Worm (Caenorhabditis elegans) whole organism, L4/young adult: ENCODE results near the gene C07A12.2.

ENCODE experiments used
- W03F9.2 ChIP-seq: fragments of 150-350 bp; optimal IDR thresholded peaks from 2 replicates; lab custom pipeline; 2014; ENCODE audit warnings: missing biosample characterization, missing genetic modification characterization
- dao-5 ChIP-seq: sonication (generic microtip); optimal IDR thresholded peaks from 2 replicates; lab custom pipeline; 2016; ENCODE audit warnings: missing genotype, missing genetic modification characterization, moderate library complexity, missing compliant biosample characterization
- him-1 ChIP-seq: sonication (generic microtip); optimal IDR thresholded peaks from 2 replicates; lab custom pipeline; 2016; ENCODE audit warnings: missing genotype, missing genetic modification reagents, missing genetic modification characterization, missing compliant biosample characterization

C07A12.2 gene

DNA sequence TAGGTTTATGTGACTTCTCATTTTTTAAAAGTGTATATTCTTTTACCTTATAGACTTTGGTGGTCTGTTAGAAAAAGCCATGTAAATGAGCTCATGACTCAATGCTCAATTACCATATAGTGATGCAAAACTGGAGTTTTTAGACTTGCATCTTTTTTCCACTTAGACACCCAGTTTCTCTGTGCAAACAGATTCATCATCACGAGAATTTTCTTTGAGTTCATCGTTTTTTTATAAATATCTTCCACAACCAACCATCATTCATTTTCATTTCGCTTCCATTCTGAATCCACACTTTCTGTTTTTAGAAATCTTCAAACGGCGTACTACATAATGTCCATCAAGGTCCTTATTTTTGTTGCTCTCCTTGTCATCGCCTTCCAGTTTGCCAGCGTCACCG, at the start of gene C07A12.2:
Gene C07A12.2 (plus strand): TSS at position 301 of the 400 bp plus-strand sequence.
- no peak for TF ChIP-seq W03F9.2 (tag; lab: Kevin White, UChicago)
- TF ChIP-seq dao-5 (tag; lab: Kevin White, UChicago) = no peak
- no peak for TF ChIP-seq him-1

DNA sequence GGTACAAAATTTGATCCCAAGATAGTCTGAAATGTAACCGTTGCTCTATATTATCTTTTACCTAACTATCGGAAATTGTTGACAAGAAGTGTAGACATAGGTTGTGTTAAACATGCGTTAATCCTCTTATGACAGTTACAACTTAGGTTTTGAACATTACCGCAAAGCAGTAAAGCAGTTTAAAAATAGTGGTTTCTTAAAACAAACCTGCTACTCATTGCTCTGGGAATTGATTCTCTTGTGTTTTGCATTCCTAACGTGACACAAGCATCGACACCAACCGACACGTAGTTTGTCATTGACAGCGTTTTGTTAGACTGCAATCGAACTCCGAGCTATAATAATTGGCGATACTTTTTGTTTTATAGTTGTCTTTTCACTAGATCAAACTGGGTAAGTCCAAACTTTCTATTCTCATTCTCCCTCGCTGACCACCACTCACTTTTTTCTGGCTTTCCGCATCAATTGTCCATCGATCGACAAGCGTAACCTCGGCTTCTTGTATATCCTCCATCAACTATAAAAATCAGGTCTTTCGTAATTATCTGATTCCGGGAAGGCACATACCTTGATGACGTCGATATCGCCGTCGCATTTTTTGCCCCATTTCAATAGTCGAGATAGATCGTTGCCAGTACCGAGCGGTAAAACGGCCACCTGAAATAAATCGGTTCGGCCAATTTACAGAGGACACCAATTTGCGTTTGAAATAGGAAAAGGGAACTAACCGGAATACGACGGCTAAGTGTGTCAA, 48.7 kb upstream of the C07A12.2 start:
- no peak for TF ChIP-seq W03F9.2 (tag; lab: Kevin White, UChicago)
- no peak for TF ChIP-seq dao-5 (tag; lab: Kevin White, UChicago)

DNA sequence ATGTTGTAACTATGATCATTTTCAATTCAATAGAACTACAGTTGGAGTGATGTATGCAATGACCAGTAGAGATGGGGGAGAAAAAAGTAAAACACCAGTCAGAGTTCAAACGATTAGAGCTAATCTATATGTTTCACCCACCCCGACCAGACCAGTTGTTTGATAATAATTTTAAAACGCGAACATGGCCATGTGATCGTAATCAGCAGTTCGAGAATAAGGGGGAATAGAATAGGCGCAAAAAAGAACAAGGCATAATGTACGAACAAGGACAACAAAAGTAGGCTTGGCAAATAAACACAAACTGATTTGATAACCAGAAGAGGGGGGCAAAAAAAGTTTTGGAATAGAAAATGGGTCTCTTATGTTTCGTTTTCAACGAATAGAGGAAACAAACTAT, 46.6 kb upstream of the C07A12.2 start:
- TF ChIP-seq W03F9.2 (tag; lab: Kevin White, UChicago) (no peak), him-1 (no peak), dao-5 (tag; lab: Kevin White, UChicago) (no peak)

DNA sequence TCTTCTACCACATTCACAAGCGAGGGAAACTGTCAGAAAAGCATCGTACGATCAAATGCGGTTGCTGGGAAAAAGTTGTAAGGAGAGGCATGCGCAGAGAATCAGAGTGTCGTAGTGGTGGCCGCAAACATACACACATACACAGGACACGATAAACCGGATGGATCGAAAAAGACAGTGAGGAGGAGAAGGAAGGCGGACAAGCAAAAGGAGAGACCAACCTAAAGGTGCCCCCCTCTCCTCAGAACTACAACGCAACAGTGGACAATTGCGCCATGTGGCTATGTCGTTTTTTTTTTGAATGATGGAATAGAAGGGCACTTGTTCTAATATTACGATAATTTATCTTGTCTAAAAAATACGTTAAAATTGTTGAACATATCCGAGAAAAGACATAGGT, 46.2 kb upstream of the C07A12.2 start:
- no peak for TF ChIP-seq W03F9.2 (tag; lab: Kevin White, UChicago)
- no peak for TF ChIP-seq dao-5 (tag; lab: Kevin White, UChicago)
- no peak for TF ChIP-seq him-1

DNA sequence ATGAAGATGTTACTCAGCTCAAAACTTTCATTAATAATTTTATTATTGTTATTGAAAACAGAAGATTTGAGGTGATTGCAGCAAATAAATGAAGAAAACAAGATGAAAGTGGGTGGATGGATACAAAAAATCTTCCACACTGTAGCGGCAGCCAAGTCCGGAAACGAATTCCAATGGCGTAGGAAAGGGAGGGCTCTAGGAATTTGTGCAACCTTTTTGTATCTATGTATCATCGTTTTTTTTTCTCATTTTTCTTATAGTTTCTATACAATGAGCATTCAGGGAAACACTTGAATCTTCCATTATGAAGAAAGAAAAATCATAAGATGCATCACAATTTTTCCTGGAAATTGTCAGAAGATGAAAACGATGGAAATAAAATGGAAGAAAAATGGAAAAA, 44.1 kb upstream of the C07A12.2 start:
- TF ChIP-seq W03F9.2 (tag; lab: Kevin White, UChicago) (no peak), him-1 (no peak), dao-5 (tag; lab: Kevin White, UChicago) (no peak)

DNA sequence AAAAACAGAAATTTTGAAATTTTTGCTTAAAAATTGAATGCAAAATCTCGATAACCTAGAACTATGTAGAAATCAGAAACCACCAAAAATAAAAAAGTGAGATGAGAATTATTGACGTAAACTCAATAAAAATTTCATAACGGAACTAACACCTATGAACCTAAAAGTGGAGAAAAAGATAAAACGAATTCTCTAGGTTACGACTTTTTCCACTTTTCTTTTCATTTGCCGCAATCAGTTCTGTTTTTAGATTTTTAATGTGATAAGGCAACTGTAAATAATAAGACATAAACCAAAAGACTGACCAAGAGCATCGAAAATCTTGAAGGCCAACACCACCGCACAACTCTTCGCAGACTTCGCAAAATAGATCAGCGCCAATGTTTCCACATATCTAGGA, 42.6 kb upstream of the C07A12.2 start:
- no peak for TF ChIP-seq dao-5 (tag; lab: Kevin White, UChicago)
- TF ChIP-seq him-1 = no peak
- TF ChIP-seq W03F9.2 (tag; lab: Kevin White, UChicago) = no peak

DNA sequence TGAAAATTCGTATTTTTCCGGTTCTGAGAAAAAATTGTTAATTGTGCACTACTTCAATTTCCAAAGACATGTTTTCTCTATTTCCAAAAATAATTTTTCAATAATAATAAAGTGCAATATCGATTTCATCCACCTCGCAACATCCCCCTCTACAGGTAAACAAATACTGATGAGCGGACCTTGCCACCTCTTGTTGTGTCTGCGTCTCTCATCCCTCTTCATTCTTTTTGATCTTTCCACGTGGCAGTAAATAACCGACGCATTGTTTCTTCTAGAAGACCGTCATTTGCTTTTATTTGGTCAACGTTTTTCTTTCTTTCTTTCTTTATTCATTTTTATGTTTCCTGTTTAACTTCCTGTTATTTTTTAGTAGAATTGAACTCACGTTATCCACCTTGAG, 41.4 kb upstream of the C07A12.2 start:
- TF ChIP-seq him-1 (no peak), W03F9.2 (tag; lab: Kevin White, UChicago) (no peak), dao-5 (tag; lab: Kevin White, UChicago) (no peak)

DNA sequence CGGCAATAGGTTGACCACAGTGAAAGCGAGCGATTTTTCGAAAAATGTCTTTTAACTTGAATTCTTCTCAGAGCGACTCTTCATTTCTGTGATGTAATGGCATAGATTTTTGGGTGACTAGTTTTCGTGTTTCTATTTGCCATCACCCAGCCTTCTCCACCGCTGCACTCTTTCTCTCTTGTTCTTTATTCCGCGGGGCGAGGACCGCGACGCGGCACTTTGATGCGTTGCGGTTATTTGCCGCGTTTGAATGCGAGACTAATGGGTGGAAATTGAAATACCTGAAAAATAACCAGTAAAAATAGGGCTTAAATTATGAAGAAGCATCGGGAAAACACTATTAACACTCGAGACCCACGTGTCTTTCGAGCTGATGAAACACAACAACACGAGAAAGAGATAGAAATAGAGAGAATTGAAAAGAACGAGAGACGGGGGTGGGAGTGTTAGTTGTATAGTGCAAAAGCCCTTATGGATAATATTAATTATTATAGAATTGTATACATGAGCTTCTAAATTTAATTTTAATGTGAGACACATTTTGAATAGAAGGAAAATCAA, 40.5 kb upstream of the C07A12.2 start, which contains the start of gene dgk-2:
Gene dgk-2 (minus strand): TSS at position 281 of the 561 bp plus-strand sequence.
- TF ChIP-seq W03F9.2 (tag; lab: Kevin White, UChicago) = no peak
- no peak for TF ChIP-seq him-1
- TF ChIP-seq dao-5 (tag; lab: Kevin White, UChicago) = no peak

DNA sequence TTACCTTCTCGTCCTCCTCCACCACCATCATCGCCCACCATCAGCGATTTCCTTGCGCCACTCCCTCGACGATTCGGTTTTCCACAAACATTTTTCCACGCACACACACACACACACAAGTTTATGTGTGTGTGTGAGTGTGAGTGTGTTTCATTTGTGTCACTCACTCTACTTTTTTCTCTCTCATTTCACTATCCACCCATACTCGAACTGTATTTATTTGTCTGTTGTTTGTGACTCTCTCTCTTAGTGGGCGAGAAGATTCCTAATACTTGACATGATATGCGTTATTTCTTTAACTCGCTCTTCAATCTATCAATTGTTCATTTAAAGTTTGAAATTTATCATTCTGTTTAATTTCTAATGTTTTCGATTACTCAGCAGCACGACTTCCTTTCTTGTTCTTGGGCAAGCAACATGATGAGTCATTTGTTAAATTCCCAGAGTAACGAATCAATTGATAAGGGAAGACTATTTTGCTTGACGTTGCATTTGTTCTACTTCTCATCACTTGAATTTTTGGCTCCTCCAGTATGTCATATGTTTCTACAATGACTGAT, 37.4 kb upstream of the C07A12.2 start:
- TF ChIP-seq W03F9.2 (tag; lab: Kevin White, UChicago) = no peak
- TF ChIP-seq him-1 = no peak
- no peak for TF ChIP-seq dao-5 (tag; lab: Kevin White, UChicago)

DNA sequence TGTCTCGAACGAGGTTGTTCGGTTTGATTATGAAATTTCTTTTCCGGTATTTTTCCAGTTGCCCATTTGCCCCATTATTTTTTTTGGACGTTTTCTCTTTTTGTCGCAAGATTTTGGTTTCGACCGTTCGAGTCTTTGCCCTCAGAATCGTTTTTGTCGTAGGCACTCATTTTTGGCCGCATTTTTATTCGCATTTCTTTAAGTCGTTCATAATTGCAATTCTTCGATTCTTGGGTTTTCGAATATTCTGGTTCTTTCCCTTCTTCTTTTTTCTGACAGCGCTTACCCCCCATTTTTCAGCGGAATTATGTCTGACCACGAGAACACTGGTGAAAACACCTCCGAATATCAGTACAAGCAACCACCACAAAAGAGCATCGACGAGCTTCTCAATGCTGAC, 36.4 kb upstream of the C07A12.2 start, which contains the start of gene rhi-1:
Gene rhi-1 (plus strand): TSS at position 301 of the 400 bp plus-strand sequence.
- TF ChIP-seq dao-5 (tag; lab: Kevin White, UChicago) = no peak
- TF ChIP-seq W03F9.2 (tag; lab: Kevin White, UChicago) = no peak

DNA sequence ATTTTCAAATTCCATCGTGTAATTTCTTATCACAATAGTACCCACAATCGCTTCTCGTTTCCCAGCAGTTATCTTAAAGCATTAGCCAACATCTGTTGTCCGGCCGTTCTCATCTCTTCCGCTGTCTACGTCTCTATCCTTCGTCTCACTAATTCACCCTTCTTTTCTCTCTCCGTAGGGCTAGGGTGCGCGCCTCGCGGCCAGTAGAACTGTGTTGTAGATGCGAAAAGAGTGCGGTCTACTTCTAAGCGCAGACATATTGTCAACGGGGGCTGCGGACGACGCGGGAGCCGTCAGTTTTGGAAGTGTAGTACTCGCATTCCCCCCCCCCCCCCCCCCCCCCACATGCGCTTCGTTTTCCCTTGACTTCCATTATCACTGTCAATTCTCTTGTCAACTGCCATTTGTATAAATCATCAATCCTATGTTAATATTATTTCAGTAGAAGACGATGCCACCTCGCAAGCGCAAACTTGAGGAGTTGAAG, 30.9 kb upstream of the C07A12.2 start, which contains the start of gene spr-3:
Gene spr-3 (plus strand): TSS at position 437 of the 487 bp plus-strand sequence.
- TF ChIP-seq W03F9.2 (tag; lab: Kevin White, UChicago) = no peak
- TF ChIP-seq him-1 = no peak
- no peak for TF ChIP-seq dao-5 (tag; lab: Kevin White, UChicago)

DNA sequence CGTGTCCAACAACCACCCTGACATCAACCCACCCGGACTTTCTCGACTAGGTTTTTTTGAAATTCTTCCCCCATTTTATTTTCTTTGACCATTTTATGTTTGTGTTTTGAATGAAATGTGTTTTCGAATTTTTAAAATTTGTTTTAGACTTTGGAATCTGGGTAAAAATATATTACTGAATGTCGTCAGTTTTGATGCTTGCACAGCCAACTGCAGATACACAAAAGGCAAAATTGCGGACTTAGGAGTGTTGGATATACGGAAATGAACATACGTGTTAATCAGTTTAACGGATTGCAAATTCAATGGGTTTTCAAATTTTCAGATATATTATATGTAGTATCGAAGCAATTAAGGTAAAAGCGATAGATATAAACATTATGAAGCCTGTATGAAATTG, 27.9 kb upstream of the C07A12.2 start:
- TF ChIP-seq him-1 (no peak), dao-5 (tag; lab: Kevin White, UChicago) (no peak), W03F9.2 (tag; lab: Kevin White, UChicago) (no peak)

DNA sequence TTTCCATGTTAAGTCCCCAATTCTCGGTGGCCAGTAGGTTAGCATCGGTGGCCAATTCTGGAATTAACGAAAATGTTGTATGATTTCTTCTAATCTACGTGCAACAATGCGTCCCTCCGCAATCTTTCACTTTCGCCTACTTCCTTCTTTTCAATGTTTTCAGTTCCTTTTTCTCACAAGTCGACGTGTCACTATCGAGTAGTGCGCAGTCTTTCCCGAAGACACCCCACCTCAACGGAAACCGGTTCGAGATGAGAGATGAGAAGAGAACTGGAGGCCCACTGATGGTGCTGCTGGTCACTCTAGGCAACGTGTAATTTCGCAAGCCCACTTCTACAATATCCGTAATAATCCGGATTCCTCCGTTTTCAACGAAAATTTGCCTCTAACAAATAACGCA, 24.7 kb upstream of the C07A12.2 start:
- no peak for TF ChIP-seq W03F9.2 (tag; lab: Kevin White, UChicago)
- no peak for TF ChIP-seq him-1
- TF ChIP-seq dao-5 (tag; lab: Kevin White, UChicago) = no peak

DNA sequence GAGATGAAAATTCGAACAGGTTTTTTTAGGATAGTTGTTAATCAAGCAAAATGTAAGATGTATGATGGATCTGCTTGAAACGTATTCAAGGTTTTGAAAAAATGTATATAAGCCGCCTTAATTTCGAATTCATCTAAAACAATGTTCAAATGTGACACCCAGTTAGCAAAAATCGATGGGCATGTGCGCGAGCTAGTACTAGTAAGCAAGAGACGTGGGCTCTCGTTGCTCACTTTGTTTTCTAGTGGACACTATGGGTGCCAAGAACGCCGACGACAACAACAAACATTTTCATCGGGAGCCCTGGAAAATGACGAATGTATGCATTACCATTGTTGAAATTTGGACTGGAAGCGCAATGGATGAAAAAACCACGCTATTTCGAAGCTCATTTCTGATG, 23.5 kb upstream of the C07A12.2 start:
- TF ChIP-seq W03F9.2 (tag; lab: Kevin White, UChicago) (no peak), him-1 (no peak), dao-5 (tag; lab: Kevin White, UChicago) (no peak)
